Worm (Caenorhabditis elegans) whole organism, L2 larva: ENCODE measurements around the gene mam-2.

ENCODE experiments used
- F13H6.1 ChIP-seq: sonication (generic microtip); optimal IDR thresholded peaks from 2 replicates; lab custom pipeline; 2016; ENCODE audit warnings: missing genetic modification characterization, missing compliant biosample characterization
- R02D3.7 ChIP-seq: fragments of 150-350 bp; optimal IDR thresholded peaks from 2 replicates; lab custom pipeline; 2014; ENCODE audit warnings: missing biosample characterization, missing genetic modification characterization
- fos-1 ChIP-seq: fragments of 150-350 bp; optimal IDR thresholded peaks from 2 replicates; lab custom pipeline; 2014; ENCODE audit warnings: missing biosample characterization, missing genetic modification characterization
- mab-5 ChIP-seq: fragments of 150-350 bp; optimal IDR thresholded peaks from 2 replicates; lab custom pipeline; 2014; ENCODE audit warnings: missing biosample characterization, missing genetic modification characterization
- nhr-12 ChIP-seq: fragments of 150-350 bp; optimal IDR thresholded peaks from 2 replicates; lab custom pipeline; 2014; ENCODE audit warnings: missing biosample characterization, missing genetic modification characterization
- nhr-25 ChIP-seq: fragments of 150-350 bp; sonication (generic microtip); optimal IDR thresholded peaks from 3 replicates; lab custom pipeline; 2014; ENCODE audit warnings: missing biosample characterization, missing genetic modification characterization
- ztf-11 ChIP-seq: sonication (generic microtip); optimal IDR thresholded peaks from 2 replicates; lab custom pipeline; 2017; ENCODE audit warnings: missing biosample characterization, missing genetic modification characterization
- ztf-4 ChIP-seq: fragments of 150-350 bp; optimal IDR thresholded peaks from 2 replicates; lab custom pipeline; 2014; ENCODE audit warnings: missing biosample characterization, missing genetic modification characterization

ce11 chrIV:10021283-10021682 lies 38.3 kb downstream of the mam-2 start, which contains the start of gene F44D12.19:
- no peak for TF ChIP-seq F13H6.1 (tag; lab: Kevin White, UChicago)
- TF ChIP-seq mab-5 (tag; lab: Kevin White, UChicago): no peak
- TF ChIP-seq fos-1 (tag; lab: Kevin White, UChicago): no peak
- TF ChIP-seq ztf-4 (tag; lab: Kevin White, UChicago): no peak
- no peak for TF ChIP-seq R02D3.7 (tag; lab: Kevin White, UChicago)
- TF ChIP-seq nhr-25: no peak
- TF ChIP-seq nhr-12 (tag; lab: Kevin White, UChicago): no peak
- TF ChIP-seq ztf-11: no peak
